Worm (Caenorhabditis elegans): ENCODE data around the gene ard-1.

Gene ard-1

ce11 chrIV:11101383-11101782 lies 29.7 kb upstream of the ard-1 start, which contains the start of gene srlf-18:
Gene srlf-18 (minus strand): TSS chrIV:11101483.
- TF ChIP-seq ztf-29 (GFP tag; IDR thresholded peaks at IDR 0.05) (no peak), T22C8.4 (GFP tag; IDR thresholded peaks at IDR 0.05) (no peak), med-1 (GFP tag; optimal IDR thresholded peaks at IDR 0.05; ENCODE audit: insufficient read depth) (no peak), ref-1 (GFP tag; conservative IDR thresholded peaks at IDR 0.05) (no peak), klf-2 (GFP tag; conservative IDR thresholded peaks at IDR 0.05) (no peak), tab-1 (GFP tag; IDR thresholded peaks at IDR 0.05) (no peak), ztf-23 (GFP tag; IDR thresholded peaks at IDR 0.05) (no peak), cog-1 (tag; optimal IDR thresholded peaks at IDR 0.05) (no peak), flt-1 (GFP tag; IDR thresholded peaks at IDR 0.05) (no peak)

ce11 chrIV:11102608-11103007 lies 28.5 kb upstream of the ard-1 start, which contains the start of gene srlf-17:
Gene srlf-17 (minus strand): TSS chrIV:11102708.
- TF ChIP-seq med-1 (GFP tag; optimal IDR thresholded peaks at IDR 0.05; ENCODE audit: insufficient read depth) = no peak
- no peak for TF ChIP-seq T22C8.4 (GFP tag; IDR thresholded peaks at IDR 0.05)
- no peak for TF ChIP-seq ztf-23 (GFP tag; IDR thresholded peaks at IDR 0.05)
- no peak for TF ChIP-seq cog-1 (tag; optimal IDR thresholded peaks at IDR 0.05)
- no peak for TF ChIP-seq ref-1 (GFP tag; conservative IDR thresholded peaks at IDR 0.05)
- no peak for TF ChIP-seq ztf-29 (GFP tag; IDR thresholded peaks at IDR 0.05)
- no peak for TF ChIP-seq tab-1 (GFP tag; IDR thresholded peaks at IDR 0.05)
- no peak for TF ChIP-seq flt-1 (GFP tag; IDR thresholded peaks at IDR 0.05)
- TF ChIP-seq klf-2 (GFP tag; conservative IDR thresholded peaks at IDR 0.05) = no peak

ce11 chrIV:11103501-11103900 lies 27.6 kb upstream of the ard-1 start:
- TF ChIP-seq ztf-23 (GFP tag; IDR thresholded peaks at IDR 0.05) (no peak), tab-1 (GFP tag; IDR thresholded peaks at IDR 0.05) (no peak), cog-1 (tag; optimal IDR thresholded peaks at IDR 0.05) (no peak), ref-1 (GFP tag; conservative IDR thresholded peaks at IDR 0.05) (no peak), klf-2 (GFP tag; conservative IDR thresholded peaks at IDR 0.05) (no peak), ztf-29 (GFP tag; IDR thresholded peaks at IDR 0.05) (no peak), flt-1 (GFP tag; IDR thresholded peaks at IDR 0.05) (no peak), med-1 (GFP tag; optimal IDR thresholded peaks at IDR 0.05; ENCODE audit: insufficient read depth) (no peak), T22C8.4 (GFP tag; IDR thresholded peaks at IDR 0.05) (no peak)

ce11 chrIV:11105724-11106123 lies 25.4 kb upstream of the ard-1 start, which contains the start of gene srlf-24:
Gene srlf-24 (minus strand): TSS chrIV:11105824.
- no peak for TF ChIP-seq ztf-29 (GFP tag; IDR thresholded peaks at IDR 0.05)
- no peak for TF ChIP-seq ref-1 (GFP tag; conservative IDR thresholded peaks at IDR 0.05)
- no peak for TF ChIP-seq flt-1 (GFP tag; IDR thresholded peaks at IDR 0.05)
- no peak for TF ChIP-seq T22C8.4 (GFP tag; IDR thresholded peaks at IDR 0.05)
- TF ChIP-seq cog-1 (tag; optimal IDR thresholded peaks at IDR 0.05) = no peak
- TF ChIP-seq tab-1 (GFP tag; IDR thresholded peaks at IDR 0.05) = no peak
- no peak for TF ChIP-seq med-1 (GFP tag; optimal IDR thresholded peaks at IDR 0.05; ENCODE audit: insufficient read depth)
- TF ChIP-seq ztf-23 (GFP tag; IDR thresholded peaks at IDR 0.05) = no peak
- TF ChIP-seq klf-2 (GFP tag; conservative IDR thresholded peaks at IDR 0.05) = no peak

ce11 chrIV:11109771-11110170 lies 21.3 kb upstream of the ard-1 start, which contains the start of gene pigk-1:
Gene pigk-1 (minus strand): TSS chrIV:11110018.
- TF ChIP-seq med-1 (GFP tag; optimal IDR thresholded peaks at IDR 0.05; ENCODE audit: insufficient read depth) (no peak), ref-1 (GFP tag; conservative IDR thresholded peaks at IDR 0.05) (no peak), klf-2 (GFP tag; conservative IDR thresholded peaks at IDR 0.05) (no peak), cog-1 (tag; optimal IDR thresholded peaks at IDR 0.05) (no peak), ztf-23 (GFP tag; IDR thresholded peaks at IDR 0.05) (no peak), flt-1 (GFP tag; IDR thresholded peaks at IDR 0.05) (no peak), T22C8.4 (GFP tag; IDR thresholded peaks at IDR 0.05) (no peak), tab-1 (GFP tag; IDR thresholded peaks at IDR 0.05) (no peak), ztf-29 (GFP tag; IDR thresholded peaks at IDR 0.05) (no peak)

- TF ChIP-seq ztf-29 (GFP tag; IDR thresholded peaks at IDR 0.05) (no peak), med-1 (GFP tag; optimal IDR thresholded peaks at IDR 0.05; ENCODE audit: insufficient read depth) (no peak), tab-1 (GFP tag; IDR thresholded peaks at IDR 0.05) (no peak), T22C8.4 (GFP tag; IDR thresholded peaks at IDR 0.05) (no peak), ref-1 (GFP tag; conservative IDR thresholded peaks at IDR 0.05) (no peak), ztf-23 (GFP tag; IDR thresholded peaks at IDR 0.05) (no peak), cog-1 (tag; optimal IDR thresholded peaks at IDR 0.05) (no peak), klf-2 (GFP tag; conservative IDR thresholded peaks at IDR 0.05) (no peak)
Measured at ce11 chrIV:11110995-11111619, 20.0 kb upstream of the ard-1 start, which contains the start of gene rps-5. Gene rps-5 (minus strand): TSS chrIV:11111045.

- TF ChIP-seq ref-1 (GFP tag; conservative IDR thresholded peaks at IDR 0.05) (no peak), ztf-29 (GFP tag; IDR thresholded peaks at IDR 0.05) (no peak), flt-1 (GFP tag; IDR thresholded peaks at IDR 0.05) (no peak), klf-2 (GFP tag; conservative IDR thresholded peaks at IDR 0.05) (no peak), cog-1 (tag; optimal IDR thresholded peaks at IDR 0.05) (no peak), med-1 (GFP tag; optimal IDR thresholded peaks at IDR 0.05; ENCODE audit: insufficient read depth) (no peak), T22C8.4 (GFP tag; IDR thresholded peaks at IDR 0.05) (no peak), tab-1 (GFP tag; IDR thresholded peaks at IDR 0.05) (no peak), ztf-23 (GFP tag; IDR thresholded peaks at IDR 0.05) (no peak)
Measured at ce11 chrIV:11111898-11112297, 19.2 kb upstream of the ard-1 start.

- TF ChIP-seq flt-1 (GFP tag; IDR thresholded peaks at IDR 0.05) (no peak), T22C8.4 (GFP tag; IDR thresholded peaks at IDR 0.05) (no peak), klf-2 (GFP tag; conservative IDR thresholded peaks at IDR 0.05) (no peak), cog-1 (tag; optimal IDR thresholded peaks at IDR 0.05) (no peak), ref-1 (GFP tag; conservative IDR thresholded peaks at IDR 0.05) (no peak), ztf-29 (GFP tag; IDR thresholded peaks at IDR 0.05) (no peak), tab-1 (GFP tag; IDR thresholded peaks at IDR 0.05) (no peak), med-1 (GFP tag; optimal IDR thresholded peaks at IDR 0.05; ENCODE audit: insufficient read depth) (no peak), ztf-23 (GFP tag; IDR thresholded peaks at IDR 0.05) (no peak)
Measured at ce11 chrIV:11112641-11113040, 18.4 kb upstream of the ard-1 start, which contains the start of gene clc-9. Gene clc-9 (plus strand): TSS chrIV:11112941.

ce11 chrIV:11118837-11119491 lies 12.1 kb upstream of the ard-1 start, which contains the start of the genes imp-2 and enpl-1:
Gene imp-2 (minus strand): TSS chrIV:11118887.
Gene enpl-1 (plus strand): TSS chrIV:11119298.
- TF ChIP-seq ref-1 (GFP tag; conservative IDR thresholded peaks at IDR 0.05) = no peak
- peak; percentile 72; the same call in 1 of the 2 replicates for TF ChIP-seq flt-1 (GFP tag; IDR thresholded peaks at IDR 0.05)
- peak; percentile 90 for TF ChIP-seq cog-1 (tag; optimal IDR thresholded peaks at IDR 0.05)
- 0 out of 2 replicates have a peak, but pooled peaks have one; percentile 26 for TF ChIP-seq klf-2 (GFP tag; conservative IDR thresholded peaks at IDR 0.05)
- no peak for TF ChIP-seq med-1 (GFP tag; optimal IDR thresholded peaks at IDR 0.05; ENCODE audit: insufficient read depth)
- TF ChIP-seq T22C8.4 (GFP tag; IDR thresholded peaks at IDR 0.05) = no peak
- TF ChIP-seq ztf-23 (GFP tag; IDR thresholded peaks at IDR 0.05) = peak; percentile 49; the same call in 1 of the 2 replicates
- 0 out of 2 replicates have a peak, but pooled peaks have one; percentile 62 for TF ChIP-seq tab-1 (GFP tag; IDR thresholded peaks at IDR 0.05)
- TF ChIP-seq ztf-29 (GFP tag; IDR thresholded peaks at IDR 0.05) = peak; percentile 34; the same call in 1 of the 2 replicates

Data from whole organism, midembryonic.